Fruit fly (Drosophila melanogaster): ENCODE data around the gene Gr93b.

DNA sequence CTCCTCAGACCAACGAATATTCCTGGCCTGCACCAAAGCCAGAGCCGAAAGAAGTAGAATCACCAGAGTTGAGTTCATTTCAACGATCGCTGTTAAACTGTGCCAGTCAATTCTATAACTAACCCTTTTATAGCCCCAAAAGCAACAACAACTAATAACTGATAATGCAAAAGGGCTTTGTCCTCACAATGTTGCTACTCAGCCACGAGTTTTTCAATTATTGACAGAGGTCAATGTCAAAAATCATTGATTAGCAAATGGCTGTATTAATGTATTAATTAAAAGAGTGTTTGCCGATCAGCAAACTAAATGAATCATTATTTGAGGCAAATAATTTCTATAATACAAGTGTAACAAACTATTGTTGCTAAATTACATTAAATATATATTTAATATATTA, 40.8 kb upstream of the Gr93b start, which contains the start of gene fit:
- TF ChIP-seq CG8478 (optimal IDR thresholded peaks at IDR 0.05) (no peak), CTCF (optimal IDR thresholded peaks at IDR 0.05) (no peak)
